Fruit fly (Drosophila melanogaster) whole organism, adult: ENCODE data around the gene CG14926.

Experiments
- CG11617 ChIP-seq: fragments of 200-800 bp; sonication (Bioruptor generic); optimal IDR thresholded peaks from 2 replicates; lab custom pipeline; 2017; ENCODE audit warnings: mild to moderate bottlenecking, missing biosample characterization, missing genetic modification reagents, missing genetic modification characterization
- CG12768 ChIP-seq: fragments of 200-800 bp; sonication (Bioruptor generic); optimal IDR thresholded peaks from 2 replicates; lab custom pipeline; 2017; ENCODE audit warnings: missing biosample characterization, missing genetic modification characterization, mild to moderate bottlenecking, moderate library complexity, missing genetic modification reagents
- CG14711 ChIP-seq: fragments of 200-800 bp; sonication (Bioruptor generic); optimal IDR thresholded peaks from 2 replicates; lab custom pipeline; 2018; ENCODE audit warnings: missing biosample characterization, mild to moderate bottlenecking, missing genetic modification characterization, moderate library complexity
- CG1620 ChIP-seq: fragments of 200-800 bp; sonication (Bioruptor generic); optimal IDR thresholded peaks from 2 replicates; lab custom pipeline; 2016; ENCODE audit warnings: missing biosample characterization, missing genetic modification characterization
- CG33017 ChIP-seq: fragments of 200-800 bp; sonication (Bioruptor generic); optimal IDR thresholded peaks from 2 replicates; lab custom pipeline; 2018; ENCODE audit warnings: missing biosample characterization, mild to moderate bottlenecking, missing genetic modification characterization, moderate library complexity
- CG5204 ChIP-seq: fragments of 200-800 bp; sonication (Bioruptor generic); optimal IDR thresholded peaks from 2 replicates; lab custom pipeline; 2016; ENCODE audit warnings: missing biosample characterization, missing genetic modification characterization
- CG7045 ChIP-seq: fragments of 200-800 bp; sonication (Bioruptor generic); optimal IDR thresholded peaks from 2 replicates; lab custom pipeline; 2017; ENCODE audit warnings: missing biosample characterization, mild to moderate bottlenecking, missing genetic modification characterization
- CG7101 ChIP-seq: fragments of 200-800 bp; sonication (Bioruptor generic); optimal IDR thresholded peaks from 2 replicates; lab custom pipeline; 2018; ENCODE audit warnings: missing biosample characterization, mild to moderate bottlenecking, missing genetic modification characterization, moderate library complexity
- Clk ChIP-seq: fragments of 200-800 bp; sonication (Bioruptor generic); optimal IDR thresholded peaks from 2 replicates; lab custom pipeline; 2017; ENCODE audit warnings: missing biosample characterization, missing genetic modification characterization
- Crg-1 ChIP-seq: fragments of 200-800 bp; sonication (Bioruptor generic); optimal IDR thresholded peaks from 2 replicates; lab custom pipeline; 2016; ENCODE audit warnings: missing biosample characterization, missing genetic modification characterization
- Hr96 ChIP-seq: fragments of 200-800 bp; sonication (Bioruptor generic); optimal IDR thresholded peaks from 2 replicates; lab custom pipeline; 2016; ENCODE audit warnings: missing biosample characterization, missing genetic modification characterization
- Mnt ChIP-seq: fragments of 200-800 bp; sonication (Bioruptor generic); optimal IDR thresholded peaks from 2 replicates; lab custom pipeline; 2016; ENCODE audit warnings: missing biosample characterization, mild to moderate bottlenecking, missing genetic modification characterization
- bab1 ChIP-seq: fragments of 200-800 bp; sonication (Bioruptor generic); optimal IDR thresholded peaks from 3 replicates; lab custom pipeline; 2019; ENCODE audit warnings: missing biosample characterization, mild to moderate bottlenecking, missing genetic modification characterization, moderate library complexity
- cic ChIP-seq: fragments of 200-800 bp; sonication (Bioruptor generic); optimal IDR thresholded peaks from 2 replicates; lab custom pipeline; 2017; ENCODE audit warnings: missing biosample characterization, mild to moderate bottlenecking, missing genetic modification characterization, moderate library complexity
- cnc ChIP-seq, 2 experiments: fragments of >200 bp; optimal IDR thresholded peaks; 2 replicates each; lab custom pipeline; 2017
- kay ChIP-seq: fragments of 200-800 bp; sonication (Bioruptor generic); peaks from one replicate; lab custom pipeline; 2016; ENCODE audit warnings: missing biosample characterization, missing genetic modification characterization, borderline replicate concordance
- ovo ChIP-seq: fragments of 200-800 bp; sonication (Bioruptor generic); optimal IDR thresholded peaks from 2 replicates; lab custom pipeline; 2016; ENCODE audit warnings: missing biosample characterization, missing genetic modification characterization
- pad ChIP-seq: fragments of 200-800 bp; sonication (Bioruptor generic); optimal IDR thresholded peaks from 3 replicates; lab custom pipeline; 2017; ENCODE audit warnings: missing biosample characterization, missing genetic modification characterization, mild to moderate bottlenecking, moderate library complexity, missing genetic modification reagents
- tj ChIP-seq: fragments of 200-800 bp; sonication (Bioruptor generic); optimal IDR thresholded peaks from 3 replicates; lab custom pipeline; 2017; ENCODE audit warnings: missing biosample characterization, mild to moderate bottlenecking, missing genetic modification characterization, moderate library complexity
- toe ChIP-seq: fragments of 200-800 bp; sonication (Bioruptor generic); optimal IDR thresholded peaks from 2 replicates; lab custom pipeline; 2016; ENCODE audit warnings: missing biosample characterization, missing genetic modification characterization

Gene CG14926

dm6 chr2L:11331668-11332262 is 11.4 kb downstream of the CG14926 start:
- TF ChIP-seq CG7101 (no peak), cic (GFP tag; lab: Kevin White, UChicago) (no peak), tj (GFP tag; lab: Kevin White, UChicago) (no peak), Mnt (GFP tag; lab: Kevin White, UChicago) (no peak), CG5204 (GFP tag; lab: Kevin White, UChicago) (no peak), CG14711 (tag; lab: Kevin White, UChicago) (no peak), CG7045 (no peak), cnc (optimal IDR thresholded peaks at IDR 0.05; lab: Kevin White, UChicago) (no peak)

dm6 chr2L:11328357-11328756 is 14.8 kb downstream of the CG14926 start:
- no peak for TF ChIP-seq ovo (GFP tag; lab: Kevin White, UChicago)

dm6 chr2L:11326373-11326772 is 16.7 kb downstream of the CG14926 start:
- TF ChIP-seq cic (GFP tag; lab: Kevin White, UChicago) = no peak
- TF ChIP-seq Crg-1 = no peak

DNA sequence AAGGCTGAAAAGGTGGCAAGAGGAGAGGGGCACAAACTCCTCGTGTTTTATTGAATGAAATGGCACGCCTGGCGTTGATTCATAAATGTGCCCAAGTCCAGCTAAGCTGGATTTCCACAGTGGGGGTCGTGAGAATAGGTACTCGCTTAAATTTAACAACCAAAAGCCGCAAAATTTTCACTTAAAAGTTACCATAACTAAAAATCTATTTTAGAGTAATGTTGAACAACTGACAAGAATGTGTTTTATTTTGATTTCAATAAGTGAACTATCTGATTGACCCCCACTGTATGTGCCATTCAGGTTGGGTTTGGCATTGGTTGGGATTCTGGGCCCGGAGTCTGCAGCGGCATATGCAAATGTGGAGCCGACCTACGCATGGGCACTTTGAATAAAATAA is 19.2 kb downstream of the CG14926 start:
- TF ChIP-seq pad (GFP tag; lab: Kevin White, UChicago) (no peak), CG12768 (no peak), tj (GFP tag; lab: Kevin White, UChicago) (no peak), ovo (GFP tag; lab: Kevin White, UChicago) (no peak), cic (GFP tag; lab: Kevin White, UChicago) (no peak), kay (GFP tag; lab: Kevin White, UChicago) (no peak), bab1 (GFP tag; lab: Kevin White, UChicago) (no peak), Crg-1 (no peak), CG7045 (no peak), toe (GFP tag; lab: Kevin White, UChicago) (no peak), Clk (no peak), CG11617 (GFP tag; lab: Kevin White, UChicago) (no peak), CG7101 (no peak), CG5204 (GFP tag; lab: Kevin White, UChicago) (no peak), CG14711 (tag; lab: Kevin White, UChicago) (no peak), cnc (optimal IDR thresholded peaks at IDR 0.05; lab: Kevin White, UChicago) (no peak), Mnt (GFP tag; lab: Kevin White, UChicago) (no peak), Hr96 (no peak), CG1620 (GFP tag; lab: Kevin White, UChicago) (no peak)

- TF ChIP-seq ovo (GFP tag; lab: Kevin White, UChicago) = no peak
- TF ChIP-seq cnc (optimal IDR thresholded peaks at IDR 0.05; lab: Kevin White, UChicago) = no peak
- no peak for TF ChIP-seq Clk
- TF ChIP-seq CG33017 (tag; lab: Kevin White, UChicago) = no peak
- no peak for TF ChIP-seq CG11617 (GFP tag; lab: Kevin White, UChicago)
- no peak for TF ChIP-seq cic (GFP tag; lab: Kevin White, UChicago)
- no peak for TF ChIP-seq kay (GFP tag; lab: Kevin White, UChicago)
- TF ChIP-seq tj (GFP tag; lab: Kevin White, UChicago) = no peak
- no peak for TF ChIP-seq toe (GFP tag; lab: Kevin White, UChicago)
- no peak for TF ChIP-seq Mnt (GFP tag; lab: Kevin White, UChicago)
- no peak for TF ChIP-seq CG5204 (GFP tag; lab: Kevin White, UChicago)
- TF ChIP-seq bab1 (GFP tag; lab: Kevin White, UChicago) = no peak
- TF ChIP-seq CG12768 = no peak
- no peak for TF ChIP-seq Crg-1
- TF ChIP-seq CG14711 (tag; lab: Kevin White, UChicago) = no peak
- TF ChIP-seq CG7045 = no peak
Measured at dm6 chr2L:11322800-11323199, 20.3 kb downstream of the CG14926 start.

dm6 chr2L:11322115-11322514 is 21.0 kb downstream of the CG14926 start:
- TF ChIP-seq CG5204 (GFP tag; lab: Kevin White, UChicago) = no peak
- no peak for TF ChIP-seq CG1620 (GFP tag; lab: Kevin White, UChicago)
- TF ChIP-seq CG7101 = no peak
- TF ChIP-seq CG11617 (GFP tag; lab: Kevin White, UChicago) = no peak
- TF ChIP-seq Mnt (GFP tag; lab: Kevin White, UChicago) = no peak
- TF ChIP-seq CG14711 (tag; lab: Kevin White, UChicago) = no peak

DNA sequence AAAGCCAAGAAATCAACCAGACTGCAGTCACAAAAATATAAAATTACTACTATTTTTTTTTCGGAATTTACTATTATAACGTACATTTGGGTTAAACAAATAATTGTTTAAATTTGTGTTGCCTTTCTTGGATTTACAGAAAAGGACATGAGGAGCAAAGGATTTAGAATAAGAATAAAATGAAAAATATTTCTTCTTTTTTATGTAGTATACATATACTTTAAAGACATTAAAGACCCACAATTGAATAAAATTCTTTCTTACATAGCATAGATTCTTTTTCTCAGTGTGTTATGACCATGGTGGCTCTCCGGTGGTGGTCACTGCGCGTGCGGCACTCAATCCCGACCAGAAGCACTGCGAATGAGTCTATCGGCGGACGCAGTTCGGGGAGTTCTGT is 23.9 kb downstream of the CG14926 start:
- no peak for TF ChIP-seq cic (GFP tag; lab: Kevin White, UChicago)
- TF ChIP-seq bab1 (GFP tag; lab: Kevin White, UChicago) = no peak
- no peak for TF ChIP-seq CG11617 (GFP tag; lab: Kevin White, UChicago)
- no peak for TF ChIP-seq CG33017 (tag; lab: Kevin White, UChicago)
- TF ChIP-seq CG1620 (GFP tag; lab: Kevin White, UChicago) = no peak
- no peak for TF ChIP-seq Mnt (GFP tag; lab: Kevin White, UChicago)
- TF ChIP-seq CG7045 = no peak
- no peak for TF ChIP-seq CG5204 (GFP tag; lab: Kevin White, UChicago)
